Fruit fly (Drosophila melanogaster): Measurements from ENCODE around the gene CG9853.

CG9853 gene

DNA sequence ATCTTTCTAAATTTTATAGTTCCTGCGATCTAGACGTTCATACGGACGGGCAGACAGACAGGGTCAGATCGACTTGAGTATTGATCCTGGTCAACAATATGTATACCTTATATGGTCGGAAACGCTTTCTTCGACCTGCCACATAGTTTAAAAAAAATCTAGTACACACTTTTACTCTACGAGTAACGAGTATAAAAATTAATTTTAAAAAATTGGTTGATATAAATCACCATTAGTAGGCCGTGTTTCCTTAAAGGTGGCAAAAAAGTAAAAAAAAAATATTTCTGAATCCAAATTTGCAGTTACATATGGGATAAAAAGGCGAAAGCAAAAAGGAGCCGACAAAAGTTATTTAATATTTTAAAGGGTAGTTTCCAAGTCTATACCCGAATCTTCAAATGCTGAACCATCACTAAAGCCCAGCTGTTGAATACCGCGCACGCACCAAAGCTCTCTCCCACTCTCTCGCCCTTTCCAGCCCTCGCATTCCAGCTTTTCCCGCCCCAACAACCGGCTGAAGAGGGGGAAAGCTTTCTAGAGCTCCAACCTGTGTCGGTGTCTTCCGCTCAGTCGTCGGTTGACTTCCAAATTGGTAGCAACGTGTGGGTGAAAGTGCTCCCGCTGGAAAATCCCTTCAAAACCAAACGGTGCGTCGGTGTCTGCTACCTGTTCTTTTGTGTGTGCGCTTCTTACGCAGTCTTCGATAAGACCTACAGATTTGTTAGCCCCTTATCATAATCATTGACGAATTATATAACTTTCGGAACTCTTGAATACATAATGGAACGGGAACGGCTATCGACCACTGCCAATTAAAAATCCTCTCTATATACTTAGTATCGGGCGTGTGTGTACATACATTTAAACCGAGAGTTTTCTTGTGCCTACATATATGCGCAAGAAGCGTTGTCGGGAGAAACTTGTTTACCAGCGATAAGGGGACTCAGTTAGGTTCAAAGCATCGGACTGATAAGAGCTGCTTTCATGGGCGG, 23.2 kb downstream of the CG9853 start, which contains the start of gene Sfxn1-3 (continued):
- no peak for TF ChIP-seq OdsH (GFP tag; optimal IDR thresholded peaks at IDR 0.05)
- TF ChIP-seq lz (GFP tag; optimal IDR thresholded peaks at IDR 0.05): peak; percentile 37
- TF ChIP-seq achi (GFP tag; optimal IDR thresholded peaks at IDR 0.05): no peak
- peak; percentile 34 for TF ChIP-seq Smox (GFP tag; optimal IDR thresholded peaks at IDR 0.05)
- TF ChIP-seq vri (GFP tag; optimal IDR thresholded peaks at IDR 0.05): peak; percentile 100
- TF ChIP-seq CG7368 (GFP tag; optimal IDR thresholded peaks at IDR 0.05): peak; percentile 46
- TF ChIP-seq CG11294 (GFP tag; IDR thresholded peaks at IDR 0.05): no peak; the same call in 1 of the 2 replicates
- no peak for TF ChIP-seq CG32006 (GFP tag; optimal IDR thresholded peaks at IDR 0.05)
- TF ChIP-seq fd85E (GFP tag; optimal IDR thresholded peaks at IDR 0.05): no peak
- TF ChIP-seq dsx (GFP tag; optimal IDR thresholded peaks at IDR 0.05; ENCODE audit: poor library complexity, severe bottlenecking): peak; percentile 72
- peak; percentile 22 for TF ChIP-seq Hr39 (GFP tag; optimal IDR thresholded peaks at IDR 0.05)
- TF ChIP-seq CG10631 (GFP tag; optimal IDR thresholded peaks at IDR 0.05): no peak
- no peak for TF ChIP-seq CG8319 (GFP tag; optimal IDR thresholded peaks at IDR 0.05)
- TF ChIP-seq cyc (GFP tag; optimal IDR thresholded peaks at IDR 0.05): no peak
- TF ChIP-seq CG3919 (GFP tag; optimal IDR thresholded peaks at IDR 0.05): peak; percentile 67

DNA sequence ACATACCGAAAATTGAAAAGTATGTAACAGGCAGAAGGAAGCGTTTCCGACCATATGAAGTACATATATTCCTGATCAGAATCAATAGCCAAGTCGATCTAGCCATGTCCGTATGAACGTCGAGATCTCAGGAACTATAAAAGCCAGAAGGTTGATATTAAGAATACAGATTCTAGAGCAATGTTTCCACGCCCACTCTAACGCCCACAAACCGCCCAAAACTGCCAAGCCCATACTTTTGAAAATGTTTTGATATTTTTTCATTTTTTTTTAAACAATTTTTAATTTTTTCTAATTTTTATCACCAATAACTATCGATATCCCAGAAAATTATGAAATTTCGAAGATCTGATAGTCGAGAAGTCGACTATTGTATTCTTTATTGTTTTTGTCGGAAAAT, 39.8 kb downstream of the CG9853 start:
- TF ChIP-seq Smox (GFP tag; optimal IDR thresholded peaks at IDR 0.05): no peak
- no peak for TF ChIP-seq Hr4 (GFP tag; optimal IDR thresholded peaks at IDR 0.05)
- no peak for TF ChIP-seq CG15336 (GFP tag; IDR thresholded peaks at IDR 0.05)

DNA sequence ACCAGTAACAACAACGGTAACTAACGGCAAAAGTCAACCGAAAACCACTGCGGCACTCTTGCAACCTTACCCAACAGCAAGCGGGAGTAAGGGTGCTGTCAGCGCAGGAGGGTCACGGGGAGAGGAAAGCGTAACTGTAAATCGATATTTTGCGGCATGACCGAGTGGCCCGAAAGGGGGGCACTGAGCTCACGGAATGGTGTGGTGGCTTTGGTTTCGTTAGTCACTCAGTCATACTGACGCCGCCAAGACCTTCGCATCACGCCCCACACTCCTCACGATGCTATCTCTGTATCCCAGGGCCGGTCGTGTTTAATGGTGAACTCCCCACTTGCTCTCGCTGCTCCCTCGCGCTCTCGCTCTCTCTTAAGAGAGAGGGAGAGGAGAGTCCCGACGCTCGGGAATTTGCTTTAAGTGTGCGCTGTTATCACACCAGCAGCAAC, 41.1 kb downstream of the CG9853 start:
- TF ChIP-seq CG9139 (GFP tag; optimal IDR thresholded peaks at IDR 0.05) (no peak), vri (GFP tag; optimal IDR thresholded peaks at IDR 0.05) (peak; percentile 8), lz (GFP tag; optimal IDR thresholded peaks at IDR 0.05) (peak; percentile 11), CG6854 (GFP tag; optimal IDR thresholded peaks at IDR 0.05) (peak; percentile 19), fkh (GFP tag; optimal IDR thresholded peaks at IDR 0.05) (no peak), Eip78C (GFP tag) (peak; percentile 73), topi (GFP tag; optimal IDR thresholded peaks at IDR 0.05) (peak; percentile 12), Sox14 (GFP tag; optimal IDR thresholded peaks at IDR 0.05) (peak; percentile 12), ss (GFP tag; optimal IDR thresholded peaks at IDR 0.05) (peak in 1 of 2 experiments; percentile 24), CG8119 (GFP tag; IDR thresholded peaks at IDR 0.05) (peak; percentile 33; the same call in 1 of the 3 replicates), dsx (GFP tag; optimal IDR thresholded peaks at IDR 0.05; ENCODE audit: poor library complexity, severe bottlenecking) (peak; percentile 42), net (GFP tag; optimal IDR thresholded peaks at IDR 0.05) (peak; percentile 11), Smox (GFP tag; optimal IDR thresholded peaks at IDR 0.05) (no peak), svp (GFP tag) (peak; percentile 89), Eip75B (GFP tag; optimal IDR thresholded peaks at IDR 0.05) (peak; percentile 45), esn (GFP tag; optimal IDR thresholded peaks at IDR 0.05) (peak; percentile 21), Ets96B (tag; optimal IDR thresholded peaks at IDR 0.05) (no peak), Sox102F (GFP tag; optimal IDR thresholded peaks at IDR 0.05) (peak; percentile 13), CG11902 (GFP tag; optimal IDR thresholded peaks at IDR 0.05) (peak; percentile 24), CG3919 (GFP tag; optimal IDR thresholded peaks at IDR 0.05) (peak; percentile 14), CG7368 (GFP tag; optimal IDR thresholded peaks at IDR 0.05) (peak; percentile 3), CG10631 (GFP tag; optimal IDR thresholded peaks at IDR 0.05) (no peak), CG1621 (tag; optimal IDR thresholded peaks at IDR 0.05) (peak; percentile 25), Lpt (GFP tag; optimal IDR thresholded peaks at IDR 0.05) (peak; percentile 36), CG6276 (GFP tag; optimal IDR thresholded peaks at IDR 0.05) (peak; percentile 5), pdm3 (GFP tag; optimal IDR thresholded peaks at IDR 0.05) (no peak), Gug (GFP tag; IDR thresholded peaks at IDR 0.05) (0 out of 2 replicates have a peak, but pooled peaks have one; percentile 10)
